Fruit fly (Drosophila melanogaster) Kc167 (cell line): ENCODE results near the gene CG13801.

Experiments
- Myc ChIP-seq: fragments of >200 bp; optimal IDR thresholded peaks from 2 replicates; lab custom pipeline; 2017; ENCODE audit warnings: missing external identifiers
- Sin3A ChIP-seq: fragments of >200 bp; optimal IDR thresholded peaks from 2 replicates; lab custom pipeline; 2018; ENCODE audit warnings: missing external identifiers
- h ChIP-seq: fragments of >200 bp; optimal IDR thresholded peaks from 3 replicates; lab custom pipeline; 2018; ENCODE audit warnings: missing external identifiers
- insv ChIP-seq: fragments of >200 bp; optimal IDR thresholded peaks from 3 replicates; lab custom pipeline; 2018; ENCODE audit warnings: missing external identifiers
- psq ChIP-seq: fragments of >200 bp; optimal IDR thresholded peaks from 2 replicates; lab custom pipeline; 2017; ENCODE audit warnings: missing external identifiers
- ttk ChIP-seq: sonication (Bioruptor generic); optimal IDR thresholded peaks from 2 replicates; lab custom pipeline; 2017; ENCODE audit warnings: missing external identifiers

CG13801 gene

dm6 chr3L:2387816-2388215 is 27.5 kb downstream of the CG13801 start:
- TF ChIP-seq psq (lab: Kevin White, UChicago) (no peak), insv (lab: Kevin White, UChicago) (no peak), ttk (no peak), Myc (lab: Kevin White, UChicago) (no peak), Sin3A (no peak), h (lab: Kevin White, UChicago) (no peak)

dm6 chr3L:2388683-2389315 is 28.4 kb downstream of the CG13801 start, which contains the start of gene Mzt1:
Gene Mzt1 (plus strand): TSS chr3L:2389265.
- TF ChIP-seq Sin3A (no peak), ttk (no peak), psq (lab: Kevin White, UChicago) (no peak), Myc (lab: Kevin White, UChicago) (no peak), h (lab: Kevin White, UChicago) (no peak), insv (lab: Kevin White, UChicago) (no peak)

- TF ChIP-seq psq (lab: Kevin White, UChicago) (no peak), Myc (lab: Kevin White, UChicago) (no peak), insv (lab: Kevin White, UChicago) (no peak), h (lab: Kevin White, UChicago) (no peak), ttk (no peak), Sin3A (no peak)
Measured at dm6 chr3L:2390889-2391288, 30.5 kb downstream of the CG13801 start, which contains the start of the genes CG32298 and CG32299. Gene CG32298 (minus strand): TSS chr3L:2390989. Gene CG32299 (minus strand): TSS chr3L:2390989.

- TF ChIP-seq insv (lab: Kevin White, UChicago) (no peak), psq (lab: Kevin White, UChicago) (no peak), ttk (no peak), h (lab: Kevin White, UChicago) (no peak), Myc (lab: Kevin White, UChicago) (no peak), Sin3A (no peak)
Measured at dm6 chr3L:2392745-2393435, 32.5 kb downstream of the CG13801 start.

- no peak for TF ChIP-seq Myc (lab: Kevin White, UChicago)
- TF ChIP-seq Sin3A: no peak
- no peak for TF ChIP-seq psq (lab: Kevin White, UChicago)
- TF ChIP-seq ttk: no peak
- no peak for TF ChIP-seq insv (lab: Kevin White, UChicago)
- TF ChIP-seq h (lab: Kevin White, UChicago): no peak
Measured at dm6 chr3L:2397571-2398187, 37.3 kb downstream of the CG13801 start.

dm6 chr3L:2398636-2399035 is 38.3 kb downstream of the CG13801 start:
- no peak for TF ChIP-seq Myc (lab: Kevin White, UChicago)

- TF ChIP-seq ttk (no peak), Sin3A (no peak), h (lab: Kevin White, UChicago) (no peak), insv (lab: Kevin White, UChicago) (no peak), Myc (lab: Kevin White, UChicago) (no peak), psq (lab: Kevin White, UChicago) (no peak)
Measured at dm6 chr3L:2399788-2400187, 39.4 kb downstream of the CG13801 start.

- TF ChIP-seq ttk: no peak
- no peak for TF ChIP-seq insv (lab: Kevin White, UChicago)
- no peak for TF ChIP-seq Sin3A
- TF ChIP-seq psq (lab: Kevin White, UChicago): no peak
- no peak for TF ChIP-seq Myc (lab: Kevin White, UChicago)
- no peak for TF ChIP-seq h (lab: Kevin White, UChicago)
Measured at dm6 chr3L:2400227-2400840, 40.0 kb downstream of the CG13801 start.

dm6 chr3L:2402206-2402605 is 41.8 kb downstream of the CG13801 start:
- TF ChIP-seq ttk (no peak), Myc (lab: Kevin White, UChicago) (no peak), h (lab: Kevin White, UChicago) (no peak), psq (lab: Kevin White, UChicago) (no peak), Sin3A (no peak), insv (lab: Kevin White, UChicago) (no peak)

dm6 chr3L:2407271-2407670 is 46.9 kb downstream of the CG13801 start:
- TF ChIP-seq h (lab: Kevin White, UChicago) (no peak), insv (lab: Kevin White, UChicago) (no peak), Sin3A (no peak), ttk (no peak), Myc (lab: Kevin White, UChicago) (no peak), psq (lab: Kevin White, UChicago) (no peak)

dm6 chr3L:2407945-2408344 is 47.6 kb downstream of the CG13801 start:
- TF ChIP-seq psq (lab: Kevin White, UChicago): no peak
- no peak for TF ChIP-seq insv (lab: Kevin White, UChicago)
- no peak for TF ChIP-seq h (lab: Kevin White, UChicago)
- no peak for TF ChIP-seq Sin3A
- no peak for TF ChIP-seq Myc (lab: Kevin White, UChicago)
- no peak for TF ChIP-seq ttk

- TF ChIP-seq Myc (lab: Kevin White, UChicago): no peak
- no peak for TF ChIP-seq insv (lab: Kevin White, UChicago)
- no peak for TF ChIP-seq ttk
- TF ChIP-seq h (lab: Kevin White, UChicago): no peak
- no peak for TF ChIP-seq psq (lab: Kevin White, UChicago)
- TF ChIP-seq Sin3A: no peak
Measured at dm6 chr3L:2409289-2409688, 48.9 kb downstream of the CG13801 start.
